Fruit fly (Drosophila melanogaster): ENCODE results near the gene PGRP-SB2.

The PGRP-SB2 gene

DNA sequence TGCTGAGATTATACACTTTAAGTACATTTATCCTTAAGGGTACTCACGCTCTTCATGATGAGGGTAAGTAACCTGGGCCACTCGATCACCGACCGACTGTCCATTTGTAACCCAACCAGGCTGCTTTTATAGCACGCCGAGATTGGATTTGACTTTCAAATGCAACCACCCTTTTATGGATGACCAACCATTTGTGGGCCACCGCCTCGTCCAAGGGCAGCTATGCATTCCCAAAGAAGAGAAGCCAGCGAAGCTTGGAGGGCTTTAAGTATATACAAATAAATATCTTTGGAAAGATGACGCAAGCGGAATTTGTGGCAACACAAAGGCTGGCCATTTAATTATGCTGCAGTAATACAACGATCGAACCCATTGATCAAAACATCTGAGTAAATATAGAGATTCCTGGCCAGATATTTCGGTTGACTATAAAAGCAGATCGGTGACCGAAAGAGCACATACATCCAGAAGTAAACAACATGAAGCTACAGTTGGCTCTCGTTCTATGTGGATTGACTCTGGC is at the start of gene PGRP-SB2, which contains the start of gene CG13026:
PGRP-SB2 (plus strand) TSS at position 473 of the 523 bp plus-strand sequence.
CG13026 (minus strand) TSS at position 101 of the 523 bp plus-strand sequence.
- no peak for TF ChIP-seq usp (GFP tag; optimal IDR thresholded peaks at IDR 0.05)
- no peak for TF ChIP-seq CG8478 (optimal IDR thresholded peaks at IDR 0.05)
- TF ChIP-seq Dll (optimal IDR thresholded peaks at IDR 0.05) = no peak
- no peak for TF ChIP-seq EcR (GFP tag; optimal IDR thresholded peaks at IDR 0.05)
- TF ChIP-seq psq (optimal IDR thresholded peaks at IDR 0.05) = no peak
- no peak for TF ChIP-seq pan (optimal IDR thresholded peaks at IDR 0.05)

dm6 chr3L:16679492-16680120 is 46.7 kb upstream of the PGRP-SB2 start:
- TF ChIP-seq usp (GFP tag; optimal IDR thresholded peaks at IDR 0.05) = no peak
- no peak for TF ChIP-seq pan (optimal IDR thresholded peaks at IDR 0.05)
- no peak for TF ChIP-seq Dll (optimal IDR thresholded peaks at IDR 0.05)
- no peak for TF ChIP-seq EcR (GFP tag; optimal IDR thresholded peaks at IDR 0.05)
- TF ChIP-seq CG8478 (optimal IDR thresholded peaks at IDR 0.05) = no peak
- TF ChIP-seq psq (optimal IDR thresholded peaks at IDR 0.05) = no peak

DNA sequence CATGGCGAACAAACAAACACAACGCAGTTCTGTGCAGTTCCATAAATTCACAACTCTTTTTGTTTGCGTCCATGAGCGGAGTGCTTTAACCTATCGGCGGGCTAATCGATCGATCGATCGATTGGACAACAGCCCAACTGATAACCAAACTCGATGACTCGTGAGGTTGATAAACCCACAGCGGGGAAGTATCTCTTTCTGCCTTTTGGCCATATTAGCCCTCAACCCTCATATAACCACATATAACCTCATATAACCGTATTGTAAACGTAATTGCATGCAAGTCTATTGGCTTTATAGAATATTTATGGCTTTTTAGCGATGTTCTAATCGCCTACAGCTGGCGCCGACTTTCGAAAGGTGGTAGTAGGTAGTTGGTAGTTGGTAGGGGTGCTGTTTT is 44.0 kb upstream of the PGRP-SB2 start:
- TF ChIP-seq Dll (optimal IDR thresholded peaks at IDR 0.05) = no peak
- no peak for TF ChIP-seq EcR (GFP tag; optimal IDR thresholded peaks at IDR 0.05)
- no peak for TF ChIP-seq CG8478 (optimal IDR thresholded peaks at IDR 0.05)
- TF ChIP-seq pan (optimal IDR thresholded peaks at IDR 0.05) = no peak
- TF ChIP-seq usp (GFP tag; optimal IDR thresholded peaks at IDR 0.05) = no peak
- TF ChIP-seq psq (optimal IDR thresholded peaks at IDR 0.05) = no peak

- no peak for TF ChIP-seq CG8478 (optimal IDR thresholded peaks at IDR 0.05)
- no peak for TF ChIP-seq psq (optimal IDR thresholded peaks at IDR 0.05)
- TF ChIP-seq EcR (GFP tag; optimal IDR thresholded peaks at IDR 0.05) = no peak
- TF ChIP-seq Dll (optimal IDR thresholded peaks at IDR 0.05) = no peak
- TF ChIP-seq pan (optimal IDR thresholded peaks at IDR 0.05) = no peak
- no peak for TF ChIP-seq usp (GFP tag; optimal IDR thresholded peaks at IDR 0.05)
These were observed 43.3 kb upstream of the PGRP-SB2 start for dm6 chr3L:16683007-16683406.

DNA sequence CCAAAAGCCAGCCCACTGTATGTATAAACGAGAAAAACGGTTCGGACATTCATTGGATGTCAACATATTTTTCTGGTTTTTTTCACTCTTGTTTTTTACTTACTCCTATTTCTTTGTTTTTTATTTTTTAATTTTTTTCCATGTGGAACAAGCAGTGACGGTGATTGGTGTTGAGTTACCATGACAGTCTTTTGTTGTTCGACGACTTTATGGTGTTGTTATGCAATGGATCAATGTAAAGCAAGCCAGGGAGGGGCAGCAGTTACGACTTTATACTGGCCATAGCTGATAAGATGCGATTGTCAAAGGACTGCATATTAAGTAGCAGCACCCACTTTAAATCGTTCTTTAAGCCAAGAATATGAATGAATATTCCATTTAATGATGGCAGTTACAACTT is 36.9 kb upstream of the PGRP-SB2 start:
- TF ChIP-seq CG8478 (optimal IDR thresholded peaks at IDR 0.05) (no peak), pan (optimal IDR thresholded peaks at IDR 0.05) (no peak), Dll (optimal IDR thresholded peaks at IDR 0.05) (no peak), psq (optimal IDR thresholded peaks at IDR 0.05) (no peak), usp (GFP tag; optimal IDR thresholded peaks at IDR 0.05) (no peak), EcR (GFP tag; optimal IDR thresholded peaks at IDR 0.05) (no peak)

DNA sequence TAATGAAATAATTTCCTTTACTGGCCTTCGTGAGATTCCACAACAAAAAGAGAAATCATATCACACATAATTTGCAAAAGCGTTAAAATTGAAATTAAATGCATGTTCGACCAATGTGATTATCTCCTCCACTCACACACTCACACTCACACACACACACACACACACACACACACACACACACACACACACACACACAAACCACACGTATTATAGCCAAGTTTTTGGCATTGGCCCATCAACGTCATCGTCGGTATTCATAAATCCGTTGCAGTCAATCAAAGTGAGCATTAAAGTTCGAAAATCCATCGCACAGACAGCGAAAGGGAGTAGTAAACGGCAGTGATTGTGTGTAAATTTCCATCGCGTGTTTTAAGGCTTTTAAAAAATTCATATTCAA is 36.3 kb upstream of the PGRP-SB2 start:
- TF ChIP-seq CG8478 (optimal IDR thresholded peaks at IDR 0.05) (no peak), psq (optimal IDR thresholded peaks at IDR 0.05) (no peak), EcR (GFP tag; optimal IDR thresholded peaks at IDR 0.05) (no peak), usp (GFP tag; optimal IDR thresholded peaks at IDR 0.05) (no peak), Dll (optimal IDR thresholded peaks at IDR 0.05) (no peak), pan (optimal IDR thresholded peaks at IDR 0.05) (no peak)

dm6 chr3L:16693844-16694243 is 32.5 kb upstream of the PGRP-SB2 start:
- TF ChIP-seq psq (optimal IDR thresholded peaks at IDR 0.05) (no peak), Dll (optimal IDR thresholded peaks at IDR 0.05) (no peak), pan (optimal IDR thresholded peaks at IDR 0.05) (no peak), EcR (GFP tag; optimal IDR thresholded peaks at IDR 0.05) (no peak), CG8478 (optimal IDR thresholded peaks at IDR 0.05) (no peak), usp (GFP tag; optimal IDR thresholded peaks at IDR 0.05) (no peak)

DNA sequence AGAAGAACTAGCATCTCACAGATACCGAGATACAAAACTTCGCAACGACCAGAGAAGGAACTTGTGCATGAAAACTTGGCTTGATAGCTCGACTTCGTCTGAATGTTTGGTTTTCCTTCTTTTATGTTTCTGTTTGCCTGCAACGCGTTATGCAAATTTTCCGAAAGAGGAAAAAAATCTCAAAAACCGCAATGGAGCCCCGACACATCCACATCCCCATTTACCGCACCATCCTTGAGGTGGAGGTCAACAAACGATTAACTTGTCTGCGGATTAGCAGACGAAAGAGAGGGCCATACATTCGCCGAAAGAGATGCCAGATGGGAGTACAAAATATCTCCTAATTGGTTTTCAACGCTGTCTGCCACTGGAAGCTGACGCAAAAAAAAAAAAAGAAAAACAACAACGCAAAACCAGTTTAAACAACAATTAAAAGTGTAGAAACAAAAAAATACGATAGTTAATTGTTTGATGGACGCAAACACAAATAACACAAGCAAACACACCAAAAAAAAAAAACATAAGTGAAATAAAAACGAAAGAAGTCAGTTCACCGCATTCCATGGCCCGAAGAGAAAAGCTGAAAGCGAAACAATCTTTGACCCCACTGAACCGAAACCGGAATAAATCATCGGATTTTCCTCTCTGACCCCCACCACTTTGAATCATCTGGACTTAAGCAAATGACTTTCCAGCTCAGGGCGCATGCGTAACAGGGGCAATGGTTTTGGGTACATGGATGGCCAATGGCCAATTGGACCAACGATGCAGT is 31.1 kb upstream of the PGRP-SB2 start:
- peak in 1 of 2 experiments; percentile 72 for TF ChIP-seq EcR (GFP tag; optimal IDR thresholded peaks at IDR 0.05)
- no peak for TF ChIP-seq Dll (optimal IDR thresholded peaks at IDR 0.05)
- TF ChIP-seq usp (GFP tag; optimal IDR thresholded peaks at IDR 0.05) = no peak
- TF ChIP-seq psq (optimal IDR thresholded peaks at IDR 0.05) = no peak
- no peak for TF ChIP-seq CG8478 (optimal IDR thresholded peaks at IDR 0.05)
- no peak for TF ChIP-seq pan (optimal IDR thresholded peaks at IDR 0.05)

- no peak for TF ChIP-seq EcR (GFP tag; optimal IDR thresholded peaks at IDR 0.05)
- TF ChIP-seq CG8478 (optimal IDR thresholded peaks at IDR 0.05) = no peak
- TF ChIP-seq Dll (optimal IDR thresholded peaks at IDR 0.05) = no peak
- no peak for TF ChIP-seq psq (optimal IDR thresholded peaks at IDR 0.05)
These were observed 29.3 kb upstream of the PGRP-SB2 start for dm6 chr3L:16697069-16697468.

DNA sequence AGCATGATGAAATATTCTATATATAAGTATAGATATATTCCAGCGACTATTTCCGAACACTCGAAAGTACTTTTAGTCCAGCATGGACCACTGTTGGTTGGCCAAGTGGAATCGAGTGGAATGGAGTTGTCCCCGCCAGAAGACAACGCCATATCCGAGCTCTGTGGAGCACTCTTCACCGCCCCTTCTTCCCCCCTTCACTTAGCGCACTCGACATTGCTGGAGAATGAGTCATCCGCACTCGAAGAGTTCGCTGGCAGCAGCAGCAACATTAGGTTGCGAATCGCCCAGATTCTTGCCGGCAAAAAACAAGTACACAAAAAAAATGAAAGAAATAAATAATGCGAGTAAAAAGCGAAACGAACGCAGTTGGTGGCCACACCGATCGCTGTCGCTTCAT is 28.3 kb upstream of the PGRP-SB2 start:
- TF ChIP-seq EcR (GFP tag; optimal IDR thresholded peaks at IDR 0.05) (no peak), CG8478 (optimal IDR thresholded peaks at IDR 0.05) (no peak), Dll (optimal IDR thresholded peaks at IDR 0.05) (no peak), pan (optimal IDR thresholded peaks at IDR 0.05) (no peak), usp (GFP tag; optimal IDR thresholded peaks at IDR 0.05) (no peak), psq (optimal IDR thresholded peaks at IDR 0.05) (no peak)

DNA sequence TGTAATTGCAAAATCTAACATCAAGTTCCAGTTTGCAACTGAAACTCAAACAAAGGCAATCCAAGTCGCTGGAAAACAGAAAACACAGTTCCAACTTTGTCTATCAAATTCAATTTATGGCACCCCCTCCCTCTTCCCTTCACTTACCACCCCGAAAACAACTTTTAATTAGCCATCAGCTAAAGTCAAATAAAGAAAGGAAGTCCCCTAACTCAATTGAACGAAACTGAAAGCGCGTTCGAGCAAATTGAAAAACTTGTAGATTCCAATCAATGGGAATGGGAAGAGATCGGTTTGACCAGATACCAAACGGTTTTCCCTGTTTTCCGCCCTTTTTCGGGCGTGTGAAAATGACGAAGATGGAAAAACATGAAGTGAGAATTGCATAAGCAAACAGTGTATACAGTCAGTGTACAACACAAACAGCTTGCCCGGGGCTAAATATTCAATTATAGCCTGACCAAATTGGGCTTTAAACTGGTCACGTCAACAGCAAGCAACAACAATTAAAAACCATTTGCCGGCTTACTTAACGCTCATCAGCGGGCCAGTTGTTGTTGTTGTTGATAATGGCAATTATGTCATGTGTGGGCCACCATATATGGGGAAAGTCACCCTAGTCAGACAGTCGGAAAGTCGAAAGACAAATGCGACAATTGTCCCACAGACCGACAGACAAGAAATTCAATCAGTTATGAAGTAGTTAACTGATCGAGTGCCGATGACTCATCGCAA is 26.9 kb upstream of the PGRP-SB2 start:
- TF ChIP-seq usp (GFP tag; optimal IDR thresholded peaks at IDR 0.05) (no peak), pan (optimal IDR thresholded peaks at IDR 0.05) (no peak), EcR (GFP tag; optimal IDR thresholded peaks at IDR 0.05) (no peak), psq (optimal IDR thresholded peaks at IDR 0.05) (no peak), CG8478 (optimal IDR thresholded peaks at IDR 0.05) (no peak), Dll (optimal IDR thresholded peaks at IDR 0.05) (no peak)

Data from whole organism.